Worm (Caenorhabditis elegans): ENCODE results near the gene Y56A3A.31.
A peak's percentile ranks its signal among the peaks of the same experiment; 100 is the strongest.
"Not testable (repeated sequence)": the region's sequence is repeated elsewhere in the genome, so short reads cannot be mapped to it uniquely, and the experiment has no call there.

Gene Y56A3A.31

DNA sequence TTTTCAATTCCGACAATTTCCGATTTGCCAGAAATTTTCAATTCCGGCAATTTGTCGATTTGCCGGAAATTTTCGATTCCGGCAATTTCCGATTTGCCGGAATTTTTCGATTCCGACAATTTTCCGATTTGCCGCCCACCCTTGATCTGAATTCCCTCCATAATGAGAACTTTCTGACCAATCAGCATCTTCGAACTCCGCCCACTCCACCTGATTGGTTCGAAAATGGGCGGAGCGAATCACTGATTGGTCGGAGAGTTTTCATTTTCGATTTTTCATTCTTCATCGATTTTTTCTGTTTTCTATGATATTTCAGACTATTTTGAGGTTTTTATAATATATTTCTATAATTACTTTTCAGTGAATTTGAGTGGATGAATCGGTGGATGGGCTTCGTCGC is 20.1 kb upstream of the Y56A3A.31 start:
- TF ChIP-seq unc-62 (GFP tag; optimal IDR thresholded peaks at IDR 0.05) (no peak), F10E7.11 (tag; optimal IDR thresholded peaks at IDR 0.05) (no peak), atf-7 (tag; optimal IDR thresholded peaks at IDR 0.05) (no peak), ztf-6 (GFP tag; IDR thresholded peaks at IDR 0.05) (no peak), sea-2 (GFP tag; IDR thresholded peaks at IDR 0.05) (no peak), Y67H2A.10 (GFP tag; conservative IDR thresholded peaks at IDR 0.05) (no peak), sdz-38 (tag; optimal IDR thresholded peaks at IDR 0.05) (no peak), let-526 (GFP tag; IDR thresholded peaks at IDR 0.05) (no peak), ama-1 (optimal IDR thresholded peaks at IDR 0.05) (no peak), ama-1 (GFP tag; optimal IDR thresholded peaks at IDR 0.05) (no peak), efl-1 (GFP tag; optimal IDR thresholded peaks at IDR 0.05) (no peak), F23B12.7 (tag; optimal IDR thresholded peaks at IDR 0.05; ENCODE audit: insufficient read depth) (no peak), C17E4.6 (GFP tag; IDR thresholded peaks at IDR 0.05) (no peak), snpc-4 (GFP tag; optimal IDR thresholded peaks at IDR 0.05) (no peak), snpc-4 (tag; optimal IDR thresholded peaks at IDR 0.05) (no peak), lsy-27 (tag; optimal IDR thresholded peaks at IDR 0.05; ENCODE audit: borderline replicate concordance, insufficient read depth) (no peak), zim-3 (tag; optimal IDR thresholded peaks at IDR 0.05) (no peak), nhr-179 (tag; optimal IDR thresholded peaks at IDR 0.05) (no peak), bed-1 (GFP tag; IDR thresholded peaks at IDR 0.05) (no peak), repo-1 (tag; optimal IDR thresholded peaks at IDR 0.05) (no peak), F37B4.10 (GFP tag; IDR thresholded peaks at IDR 0.05) (no peak)

DNA sequence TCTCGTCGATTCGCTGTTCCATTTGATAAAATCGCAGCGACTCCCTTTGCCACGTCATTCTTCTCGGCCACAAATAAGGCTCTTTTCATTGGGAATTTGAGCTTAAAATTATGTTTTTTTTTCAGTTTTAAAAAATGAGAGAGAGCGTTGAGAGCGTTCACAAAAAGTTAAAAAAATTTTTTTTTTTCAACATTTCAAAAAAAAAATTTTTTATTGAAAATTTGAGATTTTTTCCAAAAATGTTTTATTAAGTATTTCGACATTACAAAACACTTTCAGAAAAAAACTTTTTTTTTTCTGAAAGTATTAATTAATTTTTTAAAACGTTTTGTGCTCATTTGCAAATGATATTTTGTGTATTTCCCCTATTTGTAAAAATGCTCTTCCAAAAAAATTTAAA is 14.2 kb upstream of the Y56A3A.31 start, which contains the start of gene top-3:
Gene top-3, minus strand, starts transcription at position 101 of the 400 bp plus-strand sequence.
- TF ChIP-seq D2030.7 (GFP tag; IDR thresholded peaks at IDR 0.05) (no peak), madf-10 (tag; optimal IDR thresholded peaks at IDR 0.05) (no peak), ztf-22 (GFP tag; optimal IDR thresholded peaks at IDR 0.05) (no peak), xnd-1 (tag; optimal IDR thresholded peaks at IDR 0.05) (no peak), lin-26 (GFP tag; IDR thresholded peaks at IDR 0.05) (no peak)

DNA sequence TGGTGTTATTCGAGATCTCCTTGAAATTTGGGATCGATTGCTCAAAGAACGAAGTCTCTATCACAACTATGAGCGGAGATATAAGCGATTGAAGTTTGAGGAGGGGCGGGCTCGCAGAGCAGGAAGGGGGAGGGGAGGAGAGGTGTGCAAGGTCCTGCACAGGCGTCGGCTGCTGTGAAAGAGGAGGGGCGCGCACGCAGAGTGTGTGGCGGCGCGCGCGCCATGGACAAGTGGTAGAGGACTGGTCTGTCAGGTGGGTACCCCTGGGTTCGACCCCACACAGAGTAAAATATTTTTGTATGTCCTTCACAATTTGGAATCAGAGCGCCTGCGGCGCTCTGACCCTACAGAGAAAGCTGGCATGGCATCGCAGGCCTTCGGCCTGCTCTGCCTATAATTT is 7.2 kb upstream of the Y56A3A.31 start:
- TF ChIP-seq ceh-100 (GFP tag; IDR thresholded peaks at IDR 0.05) = 0 out of 2 replicates have a peak, but pooled peaks have one; percentile 47
- peak; percentile 75 for TF ChIP-seq dox-1 (GFP tag; IDR thresholded peaks at IDR 0.05)
- peak; percentile 85 for TF ChIP-seq nfyb-1 (GFP tag; IDR thresholded peaks at IDR 0.05)
- peak; percentile 99 for TF ChIP-seq egrh-3 (GFP tag; IDR thresholded peaks at IDR 0.05)
- TF ChIP-seq tbp1 (GFP tag; optimal IDR thresholded peaks at IDR 0.05) = peak; percentile 37
- TF ChIP-seq F33H1.4 (GFP tag; IDR thresholded peaks at IDR 0.05) = peak; percentile 62
- 0 out of 2 replicates have a peak, but pooled peaks have one; percentile 23 for TF ChIP-seq cebp-1 (GFP tag; IDR thresholded peaks at IDR 0.05)
- TF ChIP-seq cebp-1 (tag; optimal IDR thresholded peaks at IDR 0.05); snpc-4 (GFP tag; optimal IDR thresholded peaks at IDR 0.05): not testable (repeated sequence)
- TF ChIP-seq B0019.2 (GFP tag; conservative IDR thresholded peaks at IDR 0.05) = peak; percentile 75
- peak; percentile 91 for TF ChIP-seq pbrm-1 (GFP tag; IDR thresholded peaks at IDR 0.05)
- peak in 2 of 4 experiments; percentile 17 to 60 for TF ChIP-seq snpc-4 (tag; optimal IDR thresholded peaks at IDR 0.05)
- TF ChIP-seq lin-26 (GFP tag; IDR thresholded peaks at IDR 0.05) = peak; percentile 100
- peak; percentile 5; the same call in 1 of the 2 replicates for TF ChIP-seq F39B2.1 (GFP tag; IDR thresholded peaks at IDR 0.05)
- 0 out of 2 replicates have a peak, but pooled peaks have one; percentile 42 for TF ChIP-seq bed-2 (GFP tag; IDR thresholded peaks at IDR 0.05)
- peak; percentile 51 for TF ChIP-seq ceh-91 (GFP tag; IDR thresholded peaks at IDR 0.05)
- TF ChIP-seq ztf-28 (GFP tag; IDR thresholded peaks at IDR 0.05) = 0 out of 2 replicates have a peak, but pooled peaks have one; percentile 21
- peak; percentile 68 for TF ChIP-seq rcor-1 (GFP tag; IDR thresholded peaks at IDR 0.05)
- TF ChIP-seq Y95B8A.8 (GFP tag; IDR thresholded peaks at IDR 0.05) = peak; percentile 54; the same call in 1 of the 2 replicates
- peak; percentile 67; the same call in 1 of the 2 replicates for TF ChIP-seq ekl-4 (GFP tag; IDR thresholded peaks at IDR 0.05)
- TF ChIP-seq mcd-1 (GFP tag; IDR thresholded peaks at IDR 0.05) = peak; percentile 79
- TF ChIP-seq D2030.7 (GFP tag; IDR thresholded peaks at IDR 0.05) = peak; percentile 91
- TF ChIP-seq Y53G8AR.9 (GFP tag; conservative IDR thresholded peaks at IDR 0.05) = 0 out of 2 replicates have a peak, but pooled peaks have one; percentile 37
- TF ChIP-seq madf-6 (GFP tag; IDR thresholded peaks at IDR 0.05) = peak; percentile 81
